Worm (Caenorhabditis elegans): ENCODE measurements around the gene npr-1.

- TF ChIP-seq tab-1 (GFP tag; IDR thresholded peaks at IDR 0.05) (no peak), klf-2 (GFP tag; conservative IDR thresholded peaks at IDR 0.05) (no peak), flt-1 (GFP tag; IDR thresholded peaks at IDR 0.05) (no peak), T22C8.4 (GFP tag; IDR thresholded peaks at IDR 0.05) (no peak)
Observed at ce11 chrX:4761540-4761939, 8.2 kb downstream of the npr-1 start, which contains the start of gene mls-2.

Measured in whole organism, midembryonic.